Worm (Caenorhabditis elegans) whole organism, late embryonic: ENCODE data around the gene flp-3.

ENCODE experiments used
- C38D4.7 ChIP-seq: fragments of 200-800 bp; sonication (Bioruptor generic); optimal IDR thresholded peaks from 2 replicates; lab custom pipeline; 2018; ENCODE audit warnings: mild to moderate bottlenecking, missing genetic modification characterization, moderate library complexity, missing compliant biosample characterization
- K02D7.2 ChIP-seq: sonication (generic microtip); optimal IDR thresholded peaks from 2 replicates; lab custom pipeline; 2017; ENCODE audit warnings: mild to moderate bottlenecking, missing genetic modification characterization, missing compliant biosample characterization
- K09A11.1 ChIP-seq: sonication (generic microtip); optimal IDR thresholded peaks from 2 replicates; lab custom pipeline; 2017; ENCODE audit warnings: antibody characterized with exemption, mild to moderate bottlenecking, missing genetic modification characterization, missing compliant biosample characterization; ENCODE audit not compliant: insufficient read depth
- T23F11.4 ChIP-seq: fragments of 200-800 bp; sonication (Bioruptor generic); optimal IDR thresholded peaks from 2 replicates; lab custom pipeline; 2018; ENCODE audit warnings: mild to moderate bottlenecking, missing genetic modification characterization, missing compliant biosample characterization
- ahr-1 ChIP-seq: sonication (generic microtip); optimal IDR thresholded peaks from 2 replicates; lab custom pipeline; 2016; ENCODE audit warnings: missing genetic modification characterization, missing compliant biosample characterization
- ama-1 ChIP-seq: fragments of 150-350 bp; optimal IDR thresholded peaks from 2 replicates; lab custom pipeline; 2014
- ceh-14 ChIP-seq: sonication (generic microtip); optimal IDR thresholded peaks from 2 replicates; lab custom pipeline; 2016; ENCODE audit warnings: missing genotype, missing genetic modification characterization, missing compliant biosample characterization
- ceh-18 ChIP-seq: sonication (generic microtip); optimal IDR thresholded peaks from 2 replicates; lab custom pipeline; 2016; ENCODE audit warnings: missing genetic modification characterization, missing compliant biosample characterization
- ceh-24 ChIP-seq: sonication (generic microtip); optimal IDR thresholded peaks from 2 replicates; lab custom pipeline; 2016; ENCODE audit warnings: mild to moderate bottlenecking, missing genetic modification characterization, missing compliant biosample characterization
- ceh-31 ChIP-seq: sonication (generic microtip); optimal IDR thresholded peaks from 2 replicates; lab custom pipeline; 2016; ENCODE audit warnings: missing genetic modification characterization, missing compliant biosample characterization
- ceh-6 ChIP-seq: fragments of 200-800 bp; sonication (Bioruptor generic); optimal IDR thresholded peaks from 2 replicates; lab custom pipeline; 2018; ENCODE audit warnings: mild to moderate bottlenecking, missing genetic modification characterization, missing compliant biosample characterization
- ceh-9 ChIP-seq: sonication (generic microtip); optimal IDR thresholded peaks from 2 replicates; lab custom pipeline; 2016; ENCODE audit warnings: mild to moderate bottlenecking, missing genetic modification characterization, inconsistent platforms, missing compliant biosample characterization
- dve-1 ChIP-seq: sonication (generic microtip); optimal IDR thresholded peaks from 2 replicates; lab custom pipeline; 2017; ENCODE audit warnings: antibody characterized with exemption, mild to moderate bottlenecking, missing genetic modification characterization, missing compliant biosample characterization
- elt-2 ChIP-seq: sonication (generic microtip); optimal IDR thresholded peaks from 2 replicates; lab custom pipeline; 2016; ENCODE audit warnings: missing genetic modification reagents, missing genetic modification characterization, missing compliant biosample characterization
- ets-4 ChIP-seq: sonication (generic microtip); optimal IDR thresholded peaks from 2 replicates; lab custom pipeline; 2016; ENCODE audit warnings: missing genetic modification characterization, missing compliant biosample characterization
- eyg-1 ChIP-seq: sonication (generic microtip); optimal IDR thresholded peaks from 2 replicates; lab custom pipeline; 2016; ENCODE audit warnings: missing genotype, missing genetic modification characterization, missing compliant biosample characterization
- fkh-10 ChIP-seq: fragments of 150-350 bp; optimal IDR thresholded peaks from 2 replicates; lab custom pipeline; 2014; ENCODE audit warnings: missing biosample characterization, missing genetic modification reagents, missing genetic modification characterization
- fkh-6 ChIP-seq: sonication (generic microtip); optimal IDR thresholded peaks from 2 replicates; lab custom pipeline; 2016; ENCODE audit warnings: missing genetic modification characterization, missing compliant biosample characterization
- hlh-15 ChIP-seq: sonication (generic microtip); optimal IDR thresholded peaks from 2 replicates; lab custom pipeline; 2016; ENCODE audit warnings: missing genetic modification characterization, missing compliant biosample characterization
- hlh-6 ChIP-seq: sonication (generic microtip); optimal IDR thresholded peaks from 2 replicates; lab custom pipeline; 2016; ENCODE audit warnings: missing genotype, missing genetic modification characterization, missing compliant biosample characterization
- hlh-8 ChIP-seq: sonication (generic microtip); optimal IDR thresholded peaks from 2 replicates; lab custom pipeline; 2016; ENCODE audit warnings: missing genotype, missing genetic modification characterization, missing compliant biosample characterization
- lim-6 ChIP-seq: sonication (generic microtip); optimal IDR thresholded peaks from 2 replicates; lab custom pipeline; 2016; ENCODE audit warnings: missing genetic modification characterization, missing compliant biosample characterization
- madf-2 ChIP-seq: sonication (generic microtip); optimal IDR thresholded peaks from 2 replicates; lab custom pipeline; 2017; ENCODE audit warnings: missing genetic modification characterization, missing compliant biosample characterization
- mec-3 ChIP-seq: sonication (generic microtip); optimal IDR thresholded peaks from 2 replicates; lab custom pipeline; 2016; ENCODE audit warnings: borderline replicate concordance, missing genetic modification characterization, missing compliant biosample characterization
- nhr-11 ChIP-seq: fragments of 150-350 bp; optimal IDR thresholded peaks from 2 replicates; lab custom pipeline; 2014; ENCODE audit warnings: missing biosample characterization, missing genetic modification characterization
- npax-4 ChIP-seq: sonication (generic microtip); optimal IDR thresholded peaks from 2 replicates; lab custom pipeline; 2016; ENCODE audit warnings: missing genetic modification characterization, missing compliant biosample characterization
- odd-2 ChIP-seq: sonication (generic microtip); optimal IDR thresholded peaks from 2 replicates; lab custom pipeline; 2017; ENCODE audit warnings: antibody characterized with exemption, mild to moderate bottlenecking, missing genetic modification characterization, missing compliant biosample characterization
- pag-3 ChIP-seq: sonication (generic microtip); optimal IDR thresholded peaks from 2 replicates; lab custom pipeline; 2016; ENCODE audit warnings: missing compliant biosample characterization, missing genetic modification characterization, borderline replicate concordance
- pat-9 ChIP-seq: fragments of 200-800 bp; sonication (Bioruptor generic); optimal IDR thresholded peaks from 2 replicates; lab custom pipeline; 2018; ENCODE audit warnings: mild to moderate bottlenecking, missing genetic modification characterization, moderate library complexity, missing compliant biosample characterization
- pax-1 ChIP-seq: fragments of 150-350 bp; optimal IDR thresholded peaks from 2 replicates; lab custom pipeline; 2014; ENCODE audit warnings: missing biosample characterization, missing genetic modification characterization
- pha-2 ChIP-seq: sonication (generic microtip); optimal IDR thresholded peaks from 2 replicates; lab custom pipeline; 2017; ENCODE audit warnings: mild to moderate bottlenecking, missing genetic modification characterization, missing compliant biosample characterization
- pha-4 ChIP-seq: fragments of 150-350 bp; optimal IDR thresholded peaks from 2 replicates; lab custom pipeline; 2018; ENCODE audit warnings: missing biosample characterization, missing genetic modification reagents, missing genetic modification characterization
- ref-2 ChIP-seq: sonication (generic microtip); optimal IDR thresholded peaks from 2 replicates; lab custom pipeline; 2016; ENCODE audit warnings: missing genetic modification characterization, missing compliant biosample characterization
- sox-2 ChIP-seq: fragments of 200-800 bp; sonication (Bioruptor generic); IDR thresholded peaks from 2 replicates; pipeline ENCODE4 v1.3.6; 2022; ENCODE audit warnings: missing genetic modification reagents, missing genetic modification characterization, missing compliant biosample characterization
- sox-4 ChIP-seq: sonication (generic microtip); optimal IDR thresholded peaks from 2 replicates; lab custom pipeline; 2017; ENCODE audit warnings: mild to moderate bottlenecking, missing genetic modification characterization, inconsistent platforms, missing compliant biosample characterization
- syd-9 ChIP-seq: sonication (generic microtip); optimal IDR thresholded peaks from 2 replicates; lab custom pipeline; 2016; ENCODE audit warnings: mild to moderate bottlenecking, missing genetic modification characterization, moderate library complexity, missing compliant biosample characterization
- tbx-2 ChIP-seq: sonication (generic microtip); optimal IDR thresholded peaks from 2 replicates; lab custom pipeline; 2016; ENCODE audit warnings: missing genetic modification characterization, missing compliant biosample characterization
- tbx-7 ChIP-seq: sonication (generic microtip); optimal IDR thresholded peaks from 2 replicates; lab custom pipeline; 2016; ENCODE audit warnings: missing genotype, missing genetic modification characterization, missing compliant biosample characterization
- unc-3 ChIP-seq, 2 experiments: fragments of 200-800 bp in 1 of 2; sonication (Bioruptor generic) in 1 of 2; sonication (generic microtip) in 1 of 2; conservative IDR thresholded peaks in 1 of 2; optimal IDR thresholded peaks in 1 of 2; 2 replicates each; pipeline versions ENCODE4 v1.3.6 to Lab custom; 2016 to 2022; ENCODE audit warnings: missing compliant biosample characterization in 2 of 2, missing genetic modification characterization in 2 of 2, missing genetic modification reagents in 1 of 2
- unc-42 ChIP-seq: sonication (generic microtip); optimal IDR thresholded peaks from 2 replicates; lab custom pipeline; 2016; ENCODE audit warnings: missing genotype, missing genetic modification characterization, missing compliant biosample characterization
- unc-55 ChIP-seq: sonication (generic microtip); optimal IDR thresholded peaks from 2 replicates; lab custom pipeline; 2017; ENCODE audit warnings: missing biosample characterization, missing genetic modification reagents, missing genetic modification characterization

The flp-3 gene

DNA sequence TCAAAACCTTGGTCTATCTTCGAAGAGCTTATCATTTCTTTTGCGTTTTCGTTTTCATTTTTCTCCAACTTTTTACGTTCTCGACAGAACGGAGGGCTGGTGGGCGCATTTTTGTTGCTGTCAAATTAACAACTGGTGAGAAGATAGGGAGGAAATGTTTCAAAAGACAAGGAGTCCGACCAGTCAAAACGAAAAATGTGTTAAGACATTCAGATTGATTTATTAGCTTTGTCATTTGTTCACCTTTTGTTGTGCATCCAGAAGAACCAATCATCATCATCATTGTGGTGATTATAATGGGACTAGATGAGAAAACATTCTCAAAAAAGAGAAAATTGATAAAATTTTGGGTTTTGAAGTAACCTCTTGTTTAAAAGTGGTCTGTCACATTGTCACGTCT, 37.4 kb upstream of the flp-3 start:
- TF ChIP-seq T23F11.4 (GFP tag; lab: Kevin White, UChicago): no peak
- TF ChIP-seq unc-55 (GFP tag; lab: Kevin White, UChicago): peak; percentile 45
- TF ChIP-seq, all 69 proteins: peak for 1

- TF ChIP-seq T23F11.4 (GFP tag; lab: Kevin White, UChicago) (no peak), dve-1 (tag; lab: Kevin White, UChicago) (peak; percentile 30)
Measured at ce11 chrX:10124338-10124737, 31.6 kb upstream of the flp-3 start.

- no peak for TF ChIP-seq ref-2
- no peak for TF ChIP-seq ceh-6 (GFP tag; lab: Kevin White, UChicago)
- TF ChIP-seq madf-2: no peak
- no peak for TF ChIP-seq unc-42
- TF ChIP-seq hlh-8: no peak
- TF ChIP-seq ahr-1 (tag; lab: Kevin White, UChicago): no peak
- no peak for TF ChIP-seq sox-4 (tag; lab: Kevin White, UChicago)
- no peak for TF ChIP-seq fkh-10 (GFP tag; lab: Kevin White, UChicago)
- no peak for TF ChIP-seq K02D7.2
- TF ChIP-seq pha-4 (tag; lab: Kevin White, UChicago): no peak
- TF ChIP-seq pha-2 (tag; lab: Kevin White, UChicago): no peak
- no peak for TF ChIP-seq tbx-2 (tag; lab: Kevin White, UChicago)
- no peak for TF ChIP-seq ceh-24
- no peak for TF ChIP-seq hlh-15 (tag; lab: Kevin White, UChicago)
- no peak for TF ChIP-seq hlh-6 (tag; lab: Kevin White, UChicago)
- no peak for TF ChIP-seq dve-1 (tag; lab: Kevin White, UChicago)
- no peak for TF ChIP-seq sox-2 (GFP tag; lab: Robert Waterston, UW)
Measured at ce11 chrX:10123015-10123414, 30.3 kb upstream of the flp-3 start.

- TF ChIP-seq syd-9 (tag; lab: Kevin White, UChicago): no peak
- TF ChIP-seq tbx-7 (tag; lab: Kevin White, UChicago): no peak
- no peak for TF ChIP-seq ceh-14 (tag; lab: Kevin White, UChicago)
- no peak for TF ChIP-seq pag-3 (tag; lab: Kevin White, UChicago)
Measured at ce11 chrX:10113677-10114076, 20.9 kb upstream of the flp-3 start.

- TF ChIP-seq hlh-15 (tag; lab: Kevin White, UChicago) (no peak), T23F11.4 (GFP tag; lab: Kevin White, UChicago) (no peak), ref-2 (no peak), pat-9 (tag; lab: Kevin White, UChicago) (no peak), unc-42 (no peak), C38D4.7 (GFP tag; lab: Kevin White, UChicago) (no peak), fkh-6 (tag; lab: Kevin White, UChicago) (no peak), lim-6 (tag; lab: Kevin White, UChicago) (no peak), odd-2 (no peak), sox-4 (tag; lab: Kevin White, UChicago) (no peak)
- TF ChIP-seq, all 69 proteins: peak for 0
Measured at ce11 chrX:10095145-10095544, 2.4 kb upstream of the flp-3 start, which contains the start of gene flp-2. TSS of gene flp-2 (minus strand) at chrX:10095245.

ce11 chrX:10087866-10088265, 4.9 kb downstream of the flp-3 start, which contains the start of gene flp-28:
TSS of gene flp-28 (minus strand) at chrX:10087966.
- TF ChIP-seq mec-3 (tag; lab: Kevin White, UChicago) (no peak), pax-1 (no peak), nhr-11 (tag; lab: Kevin White, UChicago) (no peak), pha-4 (tag; lab: Kevin White, UChicago) (no peak), npax-4 (tag; lab: Kevin White, UChicago) (no peak), elt-2 (tag; lab: Kevin White, UChicago) (no peak), ceh-14 (tag; lab: Kevin White, UChicago) (no peak), ceh-18 (no peak), unc-3 (GFP tag; conservative IDR thresholded peaks at IDR 0.05; lab: Robert Waterston, UW) (no peak), unc-3 (tag; optimal IDR thresholded peaks at IDR 0.05; lab: Kevin White, UChicago) (no peak), eyg-1 (no peak), ceh-9 (tag; lab: Kevin White, UChicago) (no peak), ets-4 (tag; lab: Kevin White, UChicago) (no peak), K09A11.1 (no peak), unc-42 (no peak), ama-1 (lab: Kevin White, UChicago) (no peak), ref-2 (no peak), ceh-31 (tag; lab: Kevin White, UChicago) (no peak), T23F11.4 (GFP tag; lab: Kevin White, UChicago) (no peak), odd-2 (no peak), fkh-6 (tag; lab: Kevin White, UChicago) (no peak)
- TF ChIP-seq, all 69 proteins: peak for 0
